Fruit fly (Drosophila melanogaster) whole organism, embryonic: Measurements from ENCODE around the gene Zw.

Experiments used
- B-H1 ChIP-seq: fragments of 200-800 bp; sonication (Bioruptor generic); IDR thresholded peaks from 3 replicates; pipeline ENCODE4 v1.3.6; 2022; ENCODE audit warnings: missing biosample characterization, missing genetic modification characterization
- Bgb ChIP-seq: fragments of 200-800 bp; sonication (Bioruptor generic); IDR thresholded peaks from 2 replicates; pipeline ENCODE4 v1.3.6; 2022; ENCODE audit warnings: missing biosample characterization, missing genetic modification characterization; ENCODE audit not compliant: partially characterized antibody
- BtbVII ChIP-seq: fragments of 200-800 bp; sonication (Bioruptor generic); optimal IDR thresholded peaks from 3 replicates; lab custom pipeline; 2017; ENCODE audit warnings: missing biosample characterization, mild to moderate bottlenecking, missing genetic modification characterization
- CG11247 ChIP-seq: fragments of 200-800 bp; sonication (Bioruptor generic); IDR thresholded peaks from 2 replicates; pipeline ENCODE4 v1.3.6; 2022; ENCODE audit warnings: missing biosample characterization, missing genetic modification characterization
- CG11398 ChIP-seq: fragments of 200-800 bp; sonication (Bioruptor generic); optimal IDR thresholded peaks from 2 replicates; lab custom pipeline; 2016; ENCODE audit warnings: missing biosample characterization, missing genetic modification characterization
- CG12071 ChIP-seq: fragments of 200-800 bp; sonication (Bioruptor generic); optimal IDR thresholded peaks from 3 replicates; lab custom pipeline; 2018; ENCODE audit warnings: missing biosample characterization, mild to moderate bottlenecking, missing genetic modification characterization
- CG15073 ChIP-seq: fragments of 200-800 bp; sonication (Bioruptor generic); optimal IDR thresholded peaks from 2 replicates; lab custom pipeline; 2016; ENCODE audit warnings: missing biosample characterization, missing genetic modification characterization
- CG1603 ChIP-seq: fragments of 200-800 bp; sonication (Bioruptor generic); optimal IDR thresholded peaks from 2 replicates; lab custom pipeline; 2019; ENCODE audit warnings: missing biosample characterization, mild to moderate bottlenecking, missing genetic modification characterization, moderate library complexity
- CG16863 ChIP-seq: fragments of 200-800 bp; sonication (Bioruptor generic); optimal IDR thresholded peaks from 3 replicates; lab custom pipeline; 2016; ENCODE audit warnings: missing biosample characterization, missing genetic modification characterization
- CG18476 ChIP-seq: fragments of 200-800 bp; sonication (Bioruptor generic); optimal IDR thresholded peaks from 2 replicates; lab custom pipeline; 2016; ENCODE audit warnings: missing biosample characterization, mild to moderate bottlenecking, missing genetic modification characterization
- CG18619 ChIP-seq: fragments of 200-800 bp; sonication (Bioruptor generic); optimal IDR thresholded peaks from 3 replicates; lab custom pipeline; 2017; ENCODE audit warnings: missing biosample characterization, mild to moderate bottlenecking, missing genetic modification characterization
- CG2678 ChIP-seq: fragments of 200-800 bp; sonication (Bioruptor generic); optimal IDR thresholded peaks from 3 replicates; lab custom pipeline; 2019; ENCODE audit warnings: missing biosample characterization, mild to moderate bottlenecking, missing genetic modification characterization, moderate library complexity
- CG31224 ChIP-seq: fragments of 200-800 bp; sonication (Bioruptor generic); IDR thresholded peaks from 2 replicates; pipeline ENCODE4 v1.3.6; 2022; ENCODE audit warnings: missing biosample characterization, missing genetic modification characterization
- CG6854 ChIP-seq: fragments of 200-800 bp; sonication (Bioruptor generic); optimal IDR thresholded peaks from 3 replicates; lab custom pipeline; 2017; ENCODE audit warnings: missing biosample characterization, mild to moderate bottlenecking, missing genetic modification characterization
- CG7271 ChIP-seq: fragments of 200-800 bp; sonication (Bioruptor generic); optimal IDR thresholded peaks from 2 replicates; lab custom pipeline; 2018; ENCODE audit warnings: missing biosample characterization, mild to moderate bottlenecking, missing genetic modification characterization, moderate library complexity
- CG8944 ChIP-seq: fragments of 200-800 bp; sonication (Bioruptor generic); optimal IDR thresholded peaks from 3 replicates; lab custom pipeline; 2016; ENCODE audit warnings: missing biosample characterization, missing genetic modification characterization
- CG9437 ChIP-seq: fragments of 200-800 bp; sonication (Bioruptor generic); optimal IDR thresholded peaks from 2 replicates; lab custom pipeline; 2018; ENCODE audit warnings: missing biosample characterization, mild to moderate bottlenecking, missing genetic modification characterization
- D19A ChIP-seq: fragments of 200-800 bp; optimal IDR thresholded peaks from 3 replicates; lab custom pipeline; 2019; ENCODE audit warnings: missing biosample characterization, mild to moderate bottlenecking, missing genetic modification characterization, moderate library complexity
- Drgx ChIP-seq: fragments of 200-800 bp; sonication (Bioruptor generic); IDR thresholded peaks from 2 replicates; pipeline ENCODE4 v1.3.6; 2022; ENCODE audit warnings: missing biosample characterization, missing genetic modification characterization
- Ets97D ChIP-seq: fragments of 200-800 bp; sonication (Bioruptor generic); optimal IDR thresholded peaks from 3 replicates; lab custom pipeline; 2016; ENCODE audit warnings: missing biosample characterization, missing genetic modification characterization
- Hr51 ChIP-seq, 2 experiments: fragments of 200-800 bp; sonication (Bioruptor generic); optimal IDR thresholded peaks; 2 replicates in 1 of 2; 3 replicates in 1 of 2; lab custom pipeline; 2016 to 2018; ENCODE audit warnings: missing biosample characterization in 2 of 2, missing genetic modification characterization in 2 of 2, mild to moderate bottlenecking in 1 of 2, moderate library complexity in 1 of 2
- Myb ChIP-seq: fragments of 200-800 bp; sonication (Bioruptor generic); optimal IDR thresholded peaks from 2 replicates; lab custom pipeline; 2016; ENCODE audit warnings: missing biosample characterization, missing genetic modification characterization
- NK7.1 ChIP-seq: fragments of 200-800 bp; sonication (Bioruptor generic); optimal IDR thresholded peaks from 3 replicates; lab custom pipeline; 2016; ENCODE audit warnings: missing biosample characterization, missing genetic modification characterization
- Opbp ChIP-seq: fragments of 200-800 bp; sonication (Bioruptor generic); IDR thresholded peaks from 3 replicates; pipeline ENCODE4 v1.3.6; 2022; ENCODE audit warnings: missing biosample characterization, missing genetic modification characterization; ENCODE audit not compliant: partially characterized antibody
- PHDP ChIP-seq: fragments of 200-800 bp; sonication (Bioruptor generic); optimal IDR thresholded peaks from 3 replicates; lab custom pipeline; 2018; ENCODE audit warnings: missing biosample characterization, mild to moderate bottlenecking, missing genetic modification characterization, moderate library complexity
- Poxn ChIP-seq: fragments of 200-800 bp; sonication (Bioruptor generic); IDR thresholded peaks from 2 replicates; pipeline ENCODE4 v1.3.6; 2022; ENCODE audit warnings: missing biosample characterization, missing genetic modification characterization
- Ravus ChIP-seq: fragments of 200-800 bp; sonication (Bioruptor generic); IDR thresholded peaks from 2 replicates; pipeline ENCODE4 v1.3.6; 2022; ENCODE audit warnings: missing biosample characterization, missing genetic modification characterization
- Sry-β ChIP-seq: fragments of 200-800 bp; sonication (Bioruptor generic); optimal IDR thresholded peaks from 2 replicates; lab custom pipeline; 2018; ENCODE audit warnings: missing biosample characterization, mild to moderate bottlenecking, missing genetic modification characterization, moderate library complexity
- Ssrp ChIP-seq: fragments of 200-800 bp; sonication (Bioruptor generic); optimal IDR thresholded peaks from 2 replicates; lab custom pipeline; 2018; ENCODE audit warnings: missing biosample characterization, mild to moderate bottlenecking, missing genetic modification characterization, moderate library complexity
- aop ChIP-seq: fragments of 200-800 bp; sonication (Bioruptor generic); IDR thresholded peaks from 2 replicates; pipeline ENCODE4 v1.3.6; 2022; ENCODE audit warnings: missing biosample characterization, missing genetic modification characterization
- cad ChIP-seq: fragments of >200 bp; optimal IDR thresholded peaks from 2 replicates; lab custom pipeline; 2017; ENCODE audit warnings: missing biosample characterization, missing genetic modification characterization
- corto ChIP-seq: fragments of 200-800 bp; sonication (Bioruptor generic); optimal IDR thresholded peaks from 2 replicates; lab custom pipeline; 2016; ENCODE audit warnings: missing biosample characterization, mild to moderate bottlenecking, missing genetic modification characterization, moderate library complexity
- dpn ChIP-seq, 2 experiments: fragments of 200-800 bp; sonication (Bioruptor generic); optimal IDR thresholded peaks; 3 replicates each; lab custom pipeline; 2016; ENCODE audit warnings: missing biosample characterization in 2 of 2, missing genetic modification characterization in 2 of 2
- en ChIP-seq: fragments of 200-800 bp; sonication (Bioruptor generic); optimal IDR thresholded peaks from 2 replicates; lab custom pipeline; 2016; ENCODE audit warnings: missing biosample characterization, missing genetic modification characterization
- ftz-f1 ChIP-seq: fragments of 200-800 bp; sonication (Bioruptor generic); optimal IDR thresholded peaks from 2 replicates; lab custom pipeline; 2016; ENCODE audit warnings: missing biosample characterization, missing genetic modification characterization
- gcm2 ChIP-seq: fragments of 200-800 bp; sonication (Bioruptor generic); optimal IDR thresholded peaks from 2 replicates; lab custom pipeline; 2016; ENCODE audit warnings: missing biosample characterization, missing genetic modification characterization
- insv ChIP-seq, 2 experiments: fragments of 200-800 bp; sonication (Bioruptor generic); optimal IDR thresholded peaks; 3 replicates each; lab custom pipeline; 2016 to 2018; ENCODE audit warnings: missing biosample characterization in 2 of 2, missing genetic modification characterization in 2 of 2
- lab ChIP-seq: fragments of 200-800 bp; sonication (Bioruptor generic); optimal IDR thresholded peaks from 3 replicates; lab custom pipeline; 2017; ENCODE audit warnings: missing biosample characterization, missing genetic modification characterization, mild to moderate bottlenecking, moderate library complexity, missing genetic modification reagents
- lola ChIP-seq, 3 experiments: fragments of >200 bp in 2 of 3; fragments of 200-800 bp in 1 of 3; sonication (Bioruptor generic) in 1 of 3; optimal IDR thresholded peaks; 2 replicates each; lab custom pipeline; 2017 to 2019; ENCODE audit warnings: missing biosample characterization in 3 of 3, missing genetic modification characterization in 3 of 3, mild to moderate bottlenecking in 1 of 3, moderate library complexity in 1 of 3
- peb ChIP-seq: fragments of 200-800 bp; sonication (Bioruptor generic); IDR thresholded peaks from 2 replicates; pipeline ENCODE4 v1.3.6; 2022; ENCODE audit warnings: missing biosample characterization, missing genetic modification characterization
- prd ChIP-seq, 3 experiments: fragments of >200 bp in 2 of 3; fragments of 200-800 bp in 1 of 3; sonication (Bioruptor generic) in 1 of 3; optimal IDR thresholded peaks in 2 of 3; IDR thresholded peaks in 1 of 3; 2 replicates in 2 of 3; 3 replicates in 1 of 3; pipeline versions ENCODE4 v1.3.6 to Lab custom; 2017 to 2022; ENCODE audit warnings: missing biosample characterization in 1 of 3, missing genetic modification characterization in 1 of 3
- repo ChIP-seq: fragments of 200-800 bp; sonication (Bioruptor generic); optimal IDR thresholded peaks from 2 replicates; lab custom pipeline; 2016; ENCODE audit warnings: missing biosample characterization, missing genetic modification characterization
- shn ChIP-seq: fragments of 200-800 bp; sonication (Bioruptor generic); optimal IDR thresholded peaks from 3 replicates; lab custom pipeline; 2016; ENCODE audit warnings: missing biosample characterization, missing genetic modification characterization
- slou ChIP-seq: fragments of 200-800 bp; sonication (Bioruptor generic); optimal IDR thresholded peaks from 3 replicates; lab custom pipeline; 2016; ENCODE audit warnings: missing biosample characterization, missing genetic modification characterization
- sqz ChIP-seq: fragments of 200-800 bp; sonication (Bioruptor generic); optimal IDR thresholded peaks from 3 replicates; lab custom pipeline; 2018; ENCODE audit warnings: missing biosample characterization, mild to moderate bottlenecking, missing genetic modification characterization
- sr ChIP-seq: fragments of 200-800 bp; sonication (Bioruptor generic); IDR thresholded peaks from 3 replicates; pipeline ENCODE4 v1.3.6; 2022; ENCODE audit warnings: missing biosample characterization, missing genetic modification characterization
- unc-4 ChIP-seq: fragments of 200-800 bp; sonication (Bioruptor generic); IDR thresholded peaks from 2 replicates; pipeline ENCODE4 v1.3.6; 2022; ENCODE audit warnings: missing biosample characterization, missing genetic modification characterization; ENCODE audit not compliant: partially characterized antibody
- wor ChIP-seq: fragments of 200-800 bp; sonication (Bioruptor generic); IDR thresholded peaks from 2 replicates; pipeline ENCODE4 v1.3.6; 2022; ENCODE audit warnings: missing biosample characterization, missing genetic modification characterization

Zw gene

DNA sequence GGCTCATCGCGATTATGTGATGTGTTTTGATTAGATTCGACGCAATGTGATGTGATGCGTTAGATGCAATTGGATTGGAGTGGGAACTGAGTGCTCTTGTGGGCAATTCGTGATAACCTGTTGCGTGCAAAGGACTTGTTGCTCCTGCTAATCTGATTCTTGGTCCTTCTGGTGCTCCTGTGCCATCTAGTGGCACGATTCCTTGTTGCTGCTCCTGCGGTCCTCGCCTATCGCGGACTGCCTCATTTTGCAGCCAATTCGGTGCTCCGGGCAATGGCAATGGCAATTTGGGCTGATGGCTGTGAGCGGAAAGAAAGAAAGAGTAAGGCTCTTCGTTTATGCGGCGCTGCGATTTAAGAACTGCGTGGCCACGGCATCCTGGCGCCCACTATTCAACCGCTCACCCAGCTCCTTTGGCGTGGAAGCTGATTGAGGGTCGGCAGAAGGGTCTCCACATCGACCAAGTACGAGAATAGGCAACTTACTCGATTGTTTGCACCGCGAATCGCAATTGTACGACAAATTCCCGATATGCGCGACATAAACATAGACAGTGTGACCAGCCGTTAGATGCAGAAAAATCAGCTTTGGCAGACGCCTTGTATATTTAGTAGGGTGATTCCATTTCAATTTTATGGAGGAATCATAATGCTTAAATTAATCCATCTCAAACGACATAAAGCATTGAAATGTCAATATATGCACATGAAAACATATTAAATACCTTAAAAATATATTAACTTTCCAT lies 26.1 kb downstream of the Zw start, which contains the start of gene Mer (continued):
- TF ChIP-seq CG7271 (tag; lab: Kevin White, UChicago) (no peak), CG31224 (peak; percentile 63), sr (peak; percentile 31; the same call in 1 of the 3 replicates), PHDP (tag; lab: Kevin White, UChicago) (peak; percentile 89), Myb (GFP tag; lab: Kevin White, UChicago) (peak; percentile 71), unc-4 (no peak), B-H1 (GFP tag; lab: Robert Waterston, UW) (peak; percentile 49; the same call in 2 of the 3 replicates), ftz-f1 (GFP tag; lab: Kevin White, UChicago) (peak; percentile 73), prd (optimal IDR thresholded peaks at IDR 0.05; lab: Kevin White, UChicago) (no peak), prd (GFP tag; IDR thresholded peaks at IDR 0.05; lab: Robert Waterston, UW) (peak; percentile 86), lola (GFP tag; optimal IDR thresholded peaks at IDR 0.05; lab: Kevin White, UChicago) (peak in 1 of 3 experiments; percentile 74), CG12071 (GFP tag; lab: Kevin White, UChicago) (peak; percentile 90), CG11398 (GFP tag; lab: Kevin White, UChicago) (peak; percentile 73), aop (GFP tag; lab: Robert Waterston, UW) (no peak), Hr51 (GFP tag; optimal IDR thresholded peaks at IDR 0.05; lab: Kevin White, UChicago) (peak; percentile 82 to 88), Sry-β (GFP tag; lab: Kevin White, UChicago) (peak; percentile 14), CG15073 (GFP tag; lab: Kevin White, UChicago) (no peak), Ets97D (GFP tag; lab: Kevin White, UChicago) (peak; percentile 48), wor (GFP tag; lab: Robert Waterston, UW) (peak; percentile 56; the same call in 1 of the 2 replicates), en (GFP tag; lab: Kevin White, UChicago) (peak; percentile 70), CG9437 (GFP tag; lab: Kevin White, UChicago) (peak; percentile 57), cad (no peak), CG8944 (GFP tag; lab: Kevin White, UChicago) (peak; percentile 78), CG18619 (peak; percentile 83), CG11247 (GFP tag; lab: Robert Waterston, UW) (peak; percentile 69), BtbVII (GFP tag; lab: Kevin White, UChicago) (peak; percentile 88), Opbp (GFP tag; lab: Robert Waterston, UW) (no peak), dpn (GFP tag; optimal IDR thresholded peaks at IDR 0.05; lab: Kevin White, UChicago) (peak; percentile 86 to 88), peb (GFP tag; lab: Robert Waterston, UW) (peak; percentile 55; the same call in 1 of the 2 replicates), Drgx (GFP tag; lab: Robert Waterston, UW) (peak; percentile 92), CG6854 (GFP tag; lab: Kevin White, UChicago) (peak; percentile 75), lab (GFP tag; lab: Kevin White, UChicago) (peak; percentile 92), gcm2 (GFP tag; lab: Kevin White, UChicago) (peak; percentile 63), Poxn (GFP tag; lab: Robert Waterston, UW) (peak; percentile 49; the same call in 1 of the 2 replicates), CG2678 (tag; lab: Kevin White, UChicago) (peak; percentile 88), CG16863 (GFP tag; lab: Kevin White, UChicago) (peak; percentile 85), Ssrp (tag; lab: Kevin White, UChicago) (peak; percentile 69), sqz (GFP tag; lab: Kevin White, UChicago) (no peak), slou (GFP tag; lab: Kevin White, UChicago) (peak; percentile 59), corto (GFP tag; lab: Kevin White, UChicago) (peak; percentile 6), repo (GFP tag; lab: Kevin White, UChicago) (peak; percentile 76), Ravus (GFP tag; lab: Robert Waterston, UW) (peak; percentile 34; the same call in 1 of the 2 replicates), insv (GFP tag; optimal IDR thresholded peaks at IDR 0.05; lab: Kevin White, UChicago) (peak in 1 of 2 experiments; percentile 45), CG18476 (GFP tag; lab: Kevin White, UChicago) (peak; percentile 75), shn (GFP tag; lab: Kevin White, UChicago) (peak; percentile 89), D19A (tag; lab: Kevin White, UChicago) (peak; percentile 76), NK7.1 (GFP tag; lab: Kevin White, UChicago) (peak; percentile 79), CG1603 (tag; lab: Kevin White, UChicago) (peak; percentile 93), Bgb (GFP tag; lab: Robert Waterston, UW) (peak; percentile 13; the same call in 1 of the 2 replicates)
